Fruit fly (Drosophila melanogaster) whole organism, embryonic: ENCODE measurements around the gene CG5188.
A peak's percentile ranks its signal among the peaks of the same experiment; 100 is the strongest.

Experiments
- CG10267 ChIP-seq: fragments of 200-800 bp; sonication (Bioruptor generic); optimal IDR thresholded peaks from 2 replicates; lab custom pipeline; 2018; ENCODE audit warnings: missing biosample characterization, mild to moderate bottlenecking, missing genetic modification characterization, moderate library complexity
- CG10366 ChIP-seq: fragments of 200-800 bp; sonication (Bioruptor generic); IDR thresholded peaks from 2 replicates; pipeline ENCODE4 v1.3.6; 2022; ENCODE audit warnings: missing biosample characterization, missing genetic modification characterization
- CG10431 ChIP-seq: fragments of 200-800 bp; sonication (Bioruptor generic); optimal IDR thresholded peaks from 3 replicates; lab custom pipeline; 2018; ENCODE audit warnings: missing biosample characterization, mild to moderate bottlenecking, missing genetic modification characterization
- CG10979 ChIP-seq: fragments of 200-800 bp; sonication (Bioruptor generic); optimal IDR thresholded peaks from 2 replicates; lab custom pipeline; 2018; ENCODE audit warnings: missing biosample characterization, mild to moderate bottlenecking, missing genetic modification characterization, moderate library complexity
- CG11723 ChIP-seq: fragments of 200-800 bp; sonication (Bioruptor generic); optimal IDR thresholded peaks from 2 replicates; lab custom pipeline; 2017; ENCODE audit warnings: missing biosample characterization, mild to moderate bottlenecking, missing genetic modification characterization
- CG12071 ChIP-seq: fragments of 200-800 bp; sonication (Bioruptor generic); optimal IDR thresholded peaks from 3 replicates; lab custom pipeline; 2018; ENCODE audit warnings: missing biosample characterization, mild to moderate bottlenecking, missing genetic modification characterization
- CG12299 ChIP-seq: fragments of 200-800 bp; sonication (Bioruptor generic); optimal IDR thresholded peaks from 2 replicates; lab custom pipeline; 2018; ENCODE audit warnings: missing biosample characterization, mild to moderate bottlenecking, missing genetic modification characterization
- CG12659 ChIP-seq: fragments of 200-800 bp; sonication (Bioruptor generic); optimal IDR thresholded peaks from 3 replicates; lab custom pipeline; 2017; ENCODE audit warnings: mild to moderate bottlenecking, missing biosample characterization, missing genetic modification reagents, missing genetic modification characterization
- CG13424 ChIP-seq: fragments of 200-800 bp; sonication (Bioruptor generic); optimal IDR thresholded peaks from 2 replicates; lab custom pipeline; 2019; ENCODE audit warnings: missing biosample characterization, mild to moderate bottlenecking, missing genetic modification characterization, moderate library complexity
- CG14050 ChIP-seq: fragments of 200-800 bp; sonication (Bioruptor generic); IDR thresholded peaks from 3 replicates; pipeline ENCODE4 v1.3.6; 2022; ENCODE audit warnings: missing biosample characterization, missing genetic modification characterization
- CG16863 ChIP-seq: fragments of 200-800 bp; sonication (Bioruptor generic); optimal IDR thresholded peaks from 3 replicates; lab custom pipeline; 2016; ENCODE audit warnings: missing biosample characterization, missing genetic modification characterization
- CG17912 ChIP-seq: fragments of 200-800 bp; sonication (Bioruptor generic); optimal IDR thresholded peaks from 2 replicates; lab custom pipeline; 2018; ENCODE audit warnings: missing biosample characterization, mild to moderate bottlenecking, missing genetic modification characterization
- CG1792 ChIP-seq: fragments of 200-800 bp; sonication (Bioruptor generic); optimal IDR thresholded peaks from 2 replicates; lab custom pipeline; 2016; ENCODE audit warnings: missing biosample characterization, missing genetic modification characterization
- CG18262 ChIP-seq: fragments of 200-800 bp; optimal IDR thresholded peaks from 3 replicates; lab custom pipeline; 2019; ENCODE audit warnings: missing biosample characterization, mild to moderate bottlenecking, missing genetic modification characterization, moderate library complexity
- CG1832 ChIP-seq: fragments of 200-800 bp; sonication (Bioruptor generic); optimal IDR thresholded peaks from 2 replicates; lab custom pipeline; 2017; ENCODE audit warnings: missing biosample characterization, mild to moderate bottlenecking, missing genetic modification characterization, inconsistent platforms
- CG2116 ChIP-seq: fragments of 200-800 bp; sonication (Bioruptor generic); optimal IDR thresholded peaks from 3 replicates; lab custom pipeline; 2018; ENCODE audit warnings: missing biosample characterization, mild to moderate bottlenecking, missing genetic modification characterization
- CG34422 ChIP-seq: fragments of 200-800 bp; sonication (Bioruptor generic); IDR thresholded peaks from 3 replicates; pipeline ENCODE4 v1.3.6; 2022; ENCODE audit warnings: missing biosample characterization, missing genetic modification characterization
- CG3847 ChIP-seq: fragments of 200-800 bp; sonication (Bioruptor generic); IDR thresholded peaks from 2 replicates; pipeline ENCODE4 v1.3.6; 2022; ENCODE audit warnings: missing biosample characterization, missing genetic modification characterization
- CG4404 ChIP-seq: fragments of 200-800 bp; sonication (Bioruptor generic); IDR thresholded peaks from 2 replicates; pipeline ENCODE4 v1.3.6; 2022; ENCODE audit warnings: missing biosample characterization, missing genetic modification characterization
- CG6689 ChIP-seq: fragments of 200-800 bp; sonication (Bioruptor generic); IDR thresholded peaks from 2 replicates; pipeline ENCODE4 v1.3.6; 2022; ENCODE audit warnings: missing biosample characterization, missing genetic modification characterization
- CG6765 ChIP-seq: fragments of 200-800 bp; sonication (Bioruptor generic); optimal IDR thresholded peaks from 3 replicates; lab custom pipeline; 2017; ENCODE audit warnings: missing biosample characterization, mild to moderate bottlenecking, missing genetic modification characterization
- CG8388 ChIP-seq: fragments of 200-800 bp; sonication (Bioruptor generic); optimal IDR thresholded peaks from 2 replicates; lab custom pipeline; 2019; ENCODE audit warnings: missing biosample characterization, mild to moderate bottlenecking, missing genetic modification characterization, moderate library complexity
- CG9797 ChIP-seq: fragments of 200-800 bp; sonication (Bioruptor generic); optimal IDR thresholded peaks from 3 replicates; lab custom pipeline; 2018; ENCODE audit warnings: missing biosample characterization, mild to moderate bottlenecking, missing genetic modification characterization
- Chrac-16 ChIP-seq: fragments of 200-800 bp; sonication (Bioruptor generic); optimal IDR thresholded peaks from 3 replicates; lab custom pipeline; 2016; ENCODE audit warnings: missing biosample characterization, missing genetic modification characterization
- Dll ChIP-seq: fragments of 200-800 bp; sonication (Bioruptor generic); IDR thresholded peaks from 4 replicates; pipeline ENCODE4 v1.3.6; 2022; ENCODE audit warnings: missing biosample characterization, missing genetic modification characterization; ENCODE audit not compliant: partially characterized antibody
- Hr3 ChIP-seq: fragments of 200-800 bp; sonication (Bioruptor generic); optimal IDR thresholded peaks from 3 replicates; lab custom pipeline; 2016; ENCODE audit warnings: missing biosample characterization, missing genetic modification characterization
- Mad ChIP-seq: fragments of 200-800 bp; sonication (Bioruptor generic); optimal IDR thresholded peaks from 2 replicates; lab custom pipeline; 2016; ENCODE audit warnings: missing biosample characterization, missing genetic modification characterization
- Max ChIP-seq: fragments of 200-800 bp; sonication (Bioruptor generic); optimal IDR thresholded peaks from 2 replicates; lab custom pipeline; 2016; ENCODE audit warnings: missing biosample characterization, mild to moderate bottlenecking, missing genetic modification characterization
- Mes4 ChIP-seq: fragments of 200-800 bp; sonication (Bioruptor generic); optimal IDR thresholded peaks from 2 replicates; lab custom pipeline; 2016; ENCODE audit warnings: missing biosample characterization, missing genetic modification characterization
- Oaz ChIP-seq: fragments of 200-800 bp; sonication (Bioruptor generic); IDR thresholded peaks from 2 replicates; pipeline ENCODE4 v1.3.6; 2022; ENCODE audit warnings: missing biosample characterization, missing genetic modification characterization
- Scr ChIP-seq: fragments of 200-800 bp; sonication (Bioruptor generic); IDR thresholded peaks from 2 replicates; pipeline ENCODE4 v1.3.6; 2022; ENCODE audit warnings: missing biosample characterization, missing genetic modification characterization; ENCODE audit not compliant: partially characterized antibody
- Side ChIP-seq: fragments of 200-800 bp; sonication (Bioruptor generic); optimal IDR thresholded peaks from 2 replicates; lab custom pipeline; 2016; ENCODE audit warnings: missing biosample characterization, missing genetic modification characterization
- Sry-δ ChIP-seq: fragments of 200-800 bp; sonication (Bioruptor generic); optimal IDR thresholded peaks from 2 replicates; lab custom pipeline; 2016; ENCODE audit warnings: missing biosample characterization, missing genetic modification characterization
- TFAM ChIP-seq: fragments of 200-800 bp; sonication (Bioruptor generic); optimal IDR thresholded peaks from 2 replicates; lab custom pipeline; 2017; ENCODE audit warnings: missing biosample characterization, missing genetic modification characterization, inconsistent platforms
- ab ChIP-seq: fragments of 200-800 bp; sonication (Bioruptor generic); optimal IDR thresholded peaks from 2 replicates; lab custom pipeline; 2016; ENCODE audit warnings: missing biosample characterization, missing genetic modification characterization
- btn ChIP-seq: fragments of 200-800 bp; sonication (Bioruptor generic); optimal IDR thresholded peaks from 2 replicates; lab custom pipeline; 2016; ENCODE audit warnings: missing biosample characterization, missing genetic modification characterization
- chn ChIP-seq: fragments of 200-800 bp; sonication (Bioruptor generic); optimal IDR thresholded peaks from 2 replicates; lab custom pipeline; 2016; ENCODE audit warnings: missing biosample characterization, missing genetic modification characterization
- dimm ChIP-seq: fragments of 200-800 bp; sonication (Bioruptor generic); IDR thresholded peaks from 2 replicates; pipeline ENCODE4 v1.3.6; 2022; ENCODE audit warnings: missing biosample characterization, missing genetic modification characterization
- eyg ChIP-seq: fragments of 200-800 bp; sonication (Bioruptor generic); optimal IDR thresholded peaks from 3 replicates; lab custom pipeline; 2016; ENCODE audit warnings: missing biosample characterization, missing genetic modification characterization
- fd102C ChIP-seq: fragments of 200-800 bp; sonication (Bioruptor generic); optimal IDR thresholded peaks from 2 replicates; lab custom pipeline; 2018; ENCODE audit warnings: missing biosample characterization, mild to moderate bottlenecking, missing genetic modification characterization, moderate library complexity
- grn ChIP-seq: fragments of 200-800 bp; sonication (Bioruptor generic); optimal IDR thresholded peaks from 3 replicates; lab custom pipeline; 2017; ENCODE audit warnings: missing biosample characterization, missing genetic modification characterization
- nau ChIP-seq: fragments of 200-800 bp; sonication (Bioruptor generic); optimal IDR thresholded peaks from 3 replicates; lab custom pipeline; 2017; ENCODE audit warnings: missing biosample characterization, mild to moderate bottlenecking, missing genetic modification characterization, missing genetic modification reagents
- nom ChIP-seq: fragments of 200-800 bp; sonication (Bioruptor generic); optimal IDR thresholded peaks from 2 replicates; lab custom pipeline; 2017; ENCODE audit warnings: missing biosample characterization, missing genetic modification characterization, mild to moderate bottlenecking, moderate library complexity, missing genetic modification reagents
- pan ChIP-seq, 4 experiments: fragments of >200 bp in 3 of 4; fragments of 200-800 bp in 1 of 4; sonication (Bioruptor generic) in 1 of 4; optimal IDR thresholded peaks in 3 of 4; IDR thresholded peaks in 1 of 4; 2 replicates each; pipeline versions ENCODE4 v1.3.6 to Lab custom; 2017 to 2022; ENCODE audit warnings: missing biosample characterization in 2 of 4, missing genetic modification characterization in 2 of 4, mixed read lengths in 1 of 4
- row ChIP-seq: fragments of 200-800 bp; sonication (Bioruptor generic); IDR thresholded peaks from 3 replicates; pipeline ENCODE4 v1.3.6; 2022; ENCODE audit warnings: missing biosample characterization, missing genetic modification characterization
- scrt ChIP-seq: fragments of 200-800 bp; sonication (Bioruptor generic); optimal IDR thresholded peaks from 2 replicates; lab custom pipeline; 2018; ENCODE audit warnings: missing biosample characterization, mild to moderate bottlenecking, missing genetic modification characterization, moderate library complexity
- seq ChIP-seq: fragments of 200-800 bp; sonication (Bioruptor generic); IDR thresholded peaks from 2 replicates; pipeline ENCODE4 v1.3.6; 2022; ENCODE audit warnings: missing biosample characterization, missing genetic modification characterization
- stc ChIP-seq: fragments of 200-800 bp; sonication (Bioruptor generic); IDR thresholded peaks from 2 replicates; pipeline ENCODE4 v1.3.6; 2022; ENCODE audit warnings: missing biosample characterization, missing genetic modification characterization
- tin ChIP-seq: fragments of 200-800 bp; sonication (Bioruptor generic); optimal IDR thresholded peaks from 3 replicates; lab custom pipeline; 2016; ENCODE audit warnings: missing biosample characterization, missing genetic modification characterization

Gene CG5188

DNA sequence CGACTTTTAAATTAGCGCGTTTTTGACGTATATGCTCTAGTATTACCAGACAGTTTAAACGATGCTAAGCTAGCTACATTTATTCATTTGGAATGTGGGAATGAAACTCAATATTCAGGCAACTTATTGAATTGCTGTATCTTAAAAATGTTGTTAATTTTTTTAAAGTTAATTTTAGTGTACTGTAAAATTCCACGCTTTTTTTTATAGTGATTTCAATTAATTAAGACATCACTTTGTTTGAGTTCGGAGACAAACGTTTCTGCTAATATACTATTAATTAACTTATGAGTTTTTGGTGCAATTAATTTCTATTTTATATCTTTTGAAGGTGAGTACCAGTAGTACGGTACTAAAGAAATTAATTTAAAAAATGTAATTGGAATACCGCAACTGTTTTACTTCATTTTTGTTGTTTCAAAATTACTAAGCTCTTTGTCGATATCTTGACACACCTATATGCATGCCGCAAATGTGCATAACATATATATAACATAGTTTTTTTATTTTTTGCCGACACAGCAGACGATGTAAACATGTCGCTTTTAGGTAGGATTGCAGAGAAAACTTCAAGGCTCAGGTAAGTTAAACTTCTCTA, 42.3 kb upstream of the CG5188 start, which contains the start of the genes Cdk1 and mRpS7 (continued):
- TF ChIP-seq Sry-δ (GFP tag; lab: Kevin White, UChicago) (peak; percentile 32), nau (GFP tag; lab: Kevin White, UChicago) (peak; percentile 12), stc (GFP tag; lab: Robert Waterston, UW) (peak; percentile 15; the same call in 1 of the 2 replicates), Hr3 (peak; percentile 80), CG34422 (GFP tag; lab: Robert Waterston, UW) (peak; percentile 34; the same call in 2 of the 3 replicates), CG8388 (peak; percentile 79), CG6765 (no peak), Mes4 (GFP tag; lab: Kevin White, UChicago) (peak; percentile 47), CG10979 (tag; lab: Kevin White, UChicago) (peak; percentile 70), CG6689 (peak; percentile 78; the same call in 1 of the 2 replicates), CG10431 (GFP tag; lab: Kevin White, UChicago) (no peak), Side (GFP tag; lab: Kevin White, UChicago) (peak; percentile 18), CG14050 (GFP tag; lab: Robert Waterston, UW) (peak; percentile 41; the same call in 1 of the 3 replicates), CG16863 (peak; percentile 71), Scr (GFP tag; lab: Robert Waterston, UW) (no peak), chn (peak; percentile 44), CG1792 (GFP tag; lab: Kevin White, UChicago) (no peak), dimm (GFP tag; lab: Robert Waterston, UW) (no peak), CG13424 (tag; lab: Kevin White, UChicago) (peak; percentile 73), CG2116 (GFP tag; lab: Kevin White, UChicago) (peak; percentile 84), tin (GFP tag; lab: Kevin White, UChicago) (peak; percentile 66), CG12071 (GFP tag; lab: Kevin White, UChicago) (no peak), scrt (GFP tag; lab: Kevin White, UChicago) (peak; percentile 38), CG10366 (peak; percentile 69; the same call in 1 of the 2 replicates), pan (optimal IDR thresholded peaks at IDR 0.05; lab: Kevin White, UChicago) (no peak), pan (GFP tag; optimal IDR thresholded peaks at IDR 0.05 in 1 of 2, IDR thresholded peaks at IDR 0.05 in 1 of 2) (peak in 1 of 2 experiments; percentile 82), CG12299 (tag; lab: Kevin White, UChicago) (peak; percentile 32), CG12659 (GFP tag; lab: Kevin White, UChicago) (peak; percentile 76), CG1832 (GFP tag; lab: Kevin White, UChicago) (no peak), TFAM (GFP tag; lab: Kevin White, UChicago) (no peak), CG10267 (peak; percentile 74), CG4404 (peak; percentile 48), CG9797 (GFP tag; lab: Kevin White, UChicago) (peak; percentile 28), CG17912 (GFP tag; lab: Kevin White, UChicago) (no peak), seq (no peak), Dll (GFP tag; lab: Robert Waterston, UW) (no peak), Mad (GFP tag; lab: Kevin White, UChicago) (peak; percentile 40), ab (no peak), fd102C (GFP tag; lab: Kevin White, UChicago) (no peak), eyg (GFP tag; lab: Kevin White, UChicago) (no peak), Max (peak; percentile 79), btn (no peak), CG18262 (tag; lab: Kevin White, UChicago) (peak; percentile 84), CG11723 (peak; percentile 86), CG3847 (GFP tag; lab: Robert Waterston, UW) (peak; percentile 51; the same call in 1 of the 2 replicates), row (GFP tag; lab: Robert Waterston, UW) (peak; percentile 81), nom (GFP tag; lab: Kevin White, UChicago) (no peak), Oaz (GFP tag; lab: Robert Waterston, UW) (peak; percentile 45), grn (GFP tag; lab: Kevin White, UChicago) (no peak), Chrac-16 (GFP tag; lab: Kevin White, UChicago) (peak; percentile 76)
